Fruit fly (Drosophila melanogaster) whole organism, larva: ENCODE results near the gene CG13042.

Source experiments
- noc ChIP-seq: fragments of 200-800 bp; sonication (Bioruptor generic); optimal IDR thresholded peaks from 3 replicates; lab custom pipeline; 2019; ENCODE audit warnings: missing biosample characterization, mild to moderate bottlenecking, missing genetic modification characterization, moderate library complexity

The CG13042 gene

dm6 chr3L:16291678-16292077, 16.6 kb downstream of the CG13042 start:
- no peak for TF ChIP-seq noc (tag; lab: Kevin White, UChicago)

DNA sequence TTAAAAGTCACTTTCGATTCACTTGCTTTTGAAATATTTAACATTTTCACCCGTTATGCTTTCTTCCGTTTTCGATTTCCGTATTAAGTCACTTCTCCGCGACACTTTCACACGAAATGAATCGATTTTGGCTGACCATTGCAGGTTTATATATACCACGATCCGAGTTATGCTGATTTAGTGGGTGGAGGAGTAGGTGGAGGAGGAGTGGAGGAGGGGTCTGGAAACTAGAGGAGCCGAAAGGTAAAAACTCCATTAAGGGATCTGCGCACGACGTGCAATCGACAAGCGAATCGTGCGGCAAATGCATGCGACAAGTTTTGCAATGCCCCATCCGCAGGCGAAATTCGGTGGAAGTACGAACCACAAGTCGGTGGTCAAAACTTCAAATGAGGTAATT, 17.4 kb downstream of the CG13042 start, which contains the start of gene CG13045:
CG13045 (minus strand) TSS at position 101 of the 400 bp plus-strand sequence.
- TF ChIP-seq noc (tag; lab: Kevin White, UChicago): no peak

DNA sequence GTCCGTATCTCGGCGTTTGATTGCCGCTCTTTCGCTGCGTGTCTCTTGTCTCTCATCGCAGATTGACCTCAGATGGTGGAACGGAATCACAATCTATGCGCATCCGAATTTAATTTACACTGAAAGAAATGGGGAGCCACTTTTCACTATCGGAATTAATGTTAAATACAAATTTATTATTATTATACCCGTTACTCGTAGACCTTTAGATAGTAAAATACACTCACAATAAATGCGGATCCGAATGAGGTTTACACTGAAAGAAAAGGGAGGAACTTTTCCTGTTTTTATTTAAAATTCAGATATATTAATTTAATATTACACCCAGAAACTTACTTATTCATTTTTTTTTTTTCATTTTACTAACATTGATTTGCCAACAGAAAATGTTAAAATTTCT, 19.2 kb downstream of the CG13042 start:
- TF ChIP-seq noc (tag; lab: Kevin White, UChicago): no peak

- no peak for TF ChIP-seq noc (tag; lab: Kevin White, UChicago)
Observed at dm6 chr3L:16288322-16288721, 20.0 kb downstream of the CG13042 start, which contains the start of gene CG13046. Gene CG13046 (minus strand): TSS chr3L:16288422.

DNA sequence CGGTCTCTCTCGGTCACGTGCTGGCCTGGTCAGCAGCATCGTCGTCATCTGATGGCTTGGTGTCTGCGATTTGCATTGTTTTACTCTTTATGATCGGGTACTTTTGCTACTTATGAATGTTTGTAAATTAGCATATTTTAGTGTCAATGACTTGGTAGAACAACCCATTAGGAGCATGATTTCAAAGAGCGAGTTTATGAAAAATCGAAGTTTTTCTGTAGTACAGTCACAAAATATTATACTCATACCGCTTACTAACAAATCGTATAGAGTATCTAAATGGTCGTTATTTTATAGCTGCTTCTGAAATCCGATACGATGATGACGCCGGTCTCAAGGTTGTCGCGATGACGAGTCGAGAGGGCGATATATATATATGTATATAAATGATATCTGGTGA, 22.0 kb downstream of the CG13042 start:
- no peak for TF ChIP-seq noc (tag; lab: Kevin White, UChicago)

- no peak for TF ChIP-seq noc (tag; lab: Kevin White, UChicago)
Observed at dm6 chr3L:16285346-16285911, 22.9 kb downstream of the CG13042 start, which contains the start of gene CG13047. Gene CG13047 (minus strand): TSS chr3L:16285396.

DNA sequence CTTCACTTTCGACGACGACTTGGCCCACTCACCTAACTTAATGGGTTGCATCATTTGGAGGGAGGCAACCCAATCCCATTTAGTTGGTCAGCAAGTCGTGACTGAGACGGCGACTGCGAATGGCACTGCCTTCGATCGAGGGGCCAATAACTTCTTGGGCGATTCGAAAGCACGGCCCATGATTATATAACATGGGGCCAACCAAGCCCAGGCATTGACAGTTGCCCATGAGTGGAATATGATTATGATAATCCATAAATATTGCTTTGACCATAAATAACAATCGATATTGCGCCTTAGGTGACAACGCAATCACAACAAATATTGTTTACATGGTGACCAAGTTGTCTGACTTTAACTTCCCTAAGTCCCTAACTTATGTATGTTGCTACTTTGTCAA, 24.5 kb downstream of the CG13042 start, which contains the start of gene CG13048:
CG13048 (minus strand) TSS at position 101 of the 400 bp plus-strand sequence.
- no peak for TF ChIP-seq noc (tag; lab: Kevin White, UChicago)

dm6 chr3L:16281880-16282556, 26.3 kb downstream of the CG13042 start, which contains the start of gene CG13049:
Gene CG13049 (minus strand): TSS chr3L:16281930.
- no peak for TF ChIP-seq noc (tag; lab: Kevin White, UChicago)

DNA sequence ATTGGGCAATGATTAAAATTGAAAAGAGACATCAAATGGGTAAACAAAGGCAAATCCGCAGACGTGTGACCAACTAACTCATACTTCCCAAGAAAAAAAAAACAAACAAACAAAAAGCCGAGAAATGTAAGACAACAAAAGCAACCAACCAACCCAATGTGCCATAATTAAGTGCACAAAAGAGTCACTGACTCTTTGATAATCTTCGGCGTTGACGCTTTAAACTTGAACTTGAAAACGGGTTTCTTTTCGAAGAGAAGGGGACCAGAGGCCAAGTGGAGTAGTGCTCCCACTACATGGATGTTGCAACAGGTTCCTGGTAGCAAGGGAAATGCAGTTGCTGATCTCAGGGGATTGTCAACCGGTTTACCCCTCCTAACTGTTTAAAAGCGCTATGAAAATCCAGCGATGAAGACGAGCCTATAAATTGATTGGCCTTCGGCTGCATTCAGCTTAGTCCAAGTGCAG, 28.3 kb downstream of the CG13042 start, which contains the start of gene CG13064:
CG13064 (plus strand) TSS at position 418 of the 468 bp plus-strand sequence.
- TF ChIP-seq noc (tag; lab: Kevin White, UChicago): no peak

- TF ChIP-seq noc (tag; lab: Kevin White, UChicago): no peak
Observed at dm6 chr3L:16279171-16279570, 29.1 kb downstream of the CG13042 start, which contains the start of gene CG13050. Gene CG13050 (minus strand): TSS chr3L:16279271.

DNA sequence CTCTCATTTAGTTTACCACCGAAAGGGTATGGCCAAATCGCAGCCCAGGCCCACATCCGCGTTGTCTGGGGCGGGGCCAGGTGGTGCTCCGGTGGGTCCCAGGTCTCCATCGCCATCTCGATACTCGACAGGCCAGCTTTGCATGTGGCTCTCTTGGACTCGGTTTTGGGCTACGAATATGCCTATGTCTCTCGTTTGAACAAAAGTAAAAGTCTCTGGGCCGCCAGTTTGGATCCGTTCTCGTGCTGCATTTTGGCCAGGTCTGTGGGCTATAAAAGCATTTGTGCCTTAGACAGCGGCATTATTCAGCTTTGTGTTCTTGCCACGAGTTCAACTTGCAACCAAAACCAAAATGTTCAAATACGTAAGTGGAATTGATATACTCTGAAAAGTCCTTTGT, 31.1 kb downstream of the CG13042 start, which contains the start of gene CG13065:
CG13065 (plus strand) TSS at position 301 of the 400 bp plus-strand sequence.
- TF ChIP-seq noc (tag; lab: Kevin White, UChicago): no peak

DNA sequence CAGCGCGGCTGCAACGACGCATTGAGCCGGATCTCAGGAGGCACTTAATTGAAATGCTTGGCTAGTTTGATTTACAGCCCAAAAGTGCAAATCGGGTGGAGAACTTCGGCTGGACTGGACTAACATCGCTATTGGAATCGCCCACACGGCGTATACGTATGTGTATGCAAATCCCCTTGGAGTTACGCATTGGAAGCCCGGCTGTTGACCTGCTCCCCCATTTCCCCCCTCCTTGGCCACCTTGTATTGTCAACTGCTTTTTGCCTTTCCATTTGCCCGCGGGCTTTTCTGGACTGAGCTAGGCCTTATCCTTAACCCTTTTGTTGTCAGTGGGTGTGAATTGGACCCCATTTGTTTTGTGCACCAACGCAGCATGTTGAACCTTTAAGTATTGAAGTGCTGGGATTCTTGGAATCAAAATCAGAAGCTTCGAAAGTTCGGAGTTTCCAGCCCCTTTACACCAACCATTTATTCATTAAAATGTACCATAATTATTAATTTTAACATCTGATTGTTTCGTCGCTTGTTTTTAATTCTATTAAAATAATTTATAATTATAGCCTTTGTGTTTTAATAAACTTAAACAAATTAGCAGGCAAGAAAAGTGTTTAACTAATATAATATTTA, 32.8 kb downstream of the CG13042 start:
- TF ChIP-seq noc (tag; lab: Kevin White, UChicago): no peak

- TF ChIP-seq noc (tag; lab: Kevin White, UChicago): no peak
Observed at dm6 chr3L:16272338-16272959, 35.8 kb downstream of the CG13042 start, which contains the start of gene CG13066. Gene CG13066 (plus strand): TSS chr3L:16272909.

DNA sequence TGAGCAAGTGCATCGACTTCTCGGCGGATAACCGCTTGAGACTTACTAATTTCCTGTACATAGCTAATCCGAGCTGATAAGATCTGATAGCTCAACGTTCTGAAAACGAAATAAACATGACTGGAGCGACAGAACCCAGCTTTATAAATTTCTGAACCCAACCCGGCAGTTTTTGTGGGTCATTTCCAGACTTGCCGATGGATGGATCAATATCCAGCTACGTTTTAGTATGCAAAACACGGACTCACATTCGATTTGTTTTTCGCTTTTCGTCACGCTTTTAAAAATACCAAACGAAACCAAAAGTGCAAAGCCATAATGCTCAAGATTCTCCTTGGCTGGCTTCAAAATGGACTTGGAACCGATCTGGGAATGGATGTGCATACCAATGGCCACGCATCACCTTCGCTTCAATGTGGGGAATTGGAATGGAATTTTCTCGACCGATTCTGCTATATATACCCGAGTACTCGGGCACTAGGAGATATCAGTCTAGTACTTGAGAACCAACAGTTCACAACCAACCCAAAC, 37.4 kb downstream of the CG13042 start, which contains the start of the genes CG34248 and CG13067:
CG34248 (minus strand) TSS at position 101 of the 531 bp plus-strand sequence.
CG13067 (plus strand) TSS at position 481 of the 531 bp plus-strand sequence.
- TF ChIP-seq noc (tag; lab: Kevin White, UChicago): no peak

- TF ChIP-seq noc (tag; lab: Kevin White, UChicago): no peak
Observed at dm6 chr3L:16269092-16269491, 39.2 kb downstream of the CG13042 start, which contains the start of gene CG13068. Gene CG13068 (plus strand): TSS chr3L:16269392.
